Fruit fly (Drosophila melanogaster) whole organism, embryonic: ENCODE measurements around the gene APC4.
A peak's percentile ranks its signal among the peaks of the same experiment; 100 is the strongest.

Experiments used
- Adf1 ChIP-seq: fragments of 200-800 bp; sonication (Bioruptor generic); IDR thresholded peaks from 2 replicates; pipeline ENCODE4 v1.3.6; 2022; ENCODE audit warnings: missing biosample characterization, missing genetic modification characterization
- Atf6 ChIP-seq: fragments of 200-800 bp; sonication (Bioruptor generic); IDR thresholded peaks from 2 replicates; pipeline ENCODE4 v1.3.6; 2022; ENCODE audit warnings: missing biosample characterization, missing genetic modification characterization
- Bgb ChIP-seq: fragments of 200-800 bp; sonication (Bioruptor generic); IDR thresholded peaks from 2 replicates; pipeline ENCODE4 v1.3.6; 2022; ENCODE audit warnings: missing biosample characterization, missing genetic modification characterization; ENCODE audit not compliant: partially characterized antibody
- Blimp-1 ChIP-seq: fragments of 200-800 bp; sonication (Bioruptor generic); optimal IDR thresholded peaks from 3 replicates; lab custom pipeline; 2018; ENCODE audit warnings: missing biosample characterization, missing genetic modification characterization, mild to moderate bottlenecking, moderate library complexity, missing genetic modification reagents
- CG10543 ChIP-seq: fragments of 200-800 bp; sonication (Bioruptor generic); optimal IDR thresholded peaks from 3 replicates; lab custom pipeline; 2017; ENCODE audit warnings: missing biosample characterization, mild to moderate bottlenecking, missing genetic modification characterization, moderate library complexity
- CG11398 ChIP-seq: fragments of 200-800 bp; sonication (Bioruptor generic); optimal IDR thresholded peaks from 2 replicates; lab custom pipeline; 2016; ENCODE audit warnings: missing biosample characterization, missing genetic modification characterization
- CG12071 ChIP-seq: fragments of 200-800 bp; sonication (Bioruptor generic); optimal IDR thresholded peaks from 3 replicates; lab custom pipeline; 2018; ENCODE audit warnings: missing biosample characterization, mild to moderate bottlenecking, missing genetic modification characterization
- CG13624 ChIP-seq: fragments of 200-800 bp; sonication (Bioruptor generic); optimal IDR thresholded peaks from 2 replicates; lab custom pipeline; 2016; ENCODE audit warnings: missing biosample characterization, missing genetic modification characterization
- CG13894 ChIP-seq: fragments of 200-800 bp; sonication (Bioruptor generic); optimal IDR thresholded peaks from 3 replicates; lab custom pipeline; 2018; ENCODE audit warnings: missing biosample characterization, mild to moderate bottlenecking, missing genetic modification characterization, moderate library complexity
- CG3065 ChIP-seq: fragments of 200-800 bp; sonication (Bioruptor generic); optimal IDR thresholded peaks from 2 replicates; lab custom pipeline; 2016; ENCODE audit warnings: missing biosample characterization, missing genetic modification characterization
- CG34376 ChIP-seq: fragments of 200-800 bp; sonication (Bioruptor generic); optimal IDR thresholded peaks from 2 replicates; lab custom pipeline; 2018; ENCODE audit warnings: missing biosample characterization, mild to moderate bottlenecking, missing genetic modification characterization
- CG6175 ChIP-seq: fragments of 200-800 bp; sonication (Bioruptor generic); IDR thresholded peaks from 3 replicates; pipeline ENCODE4 v1.3.6; 2022; ENCODE audit warnings: missing biosample characterization, missing genetic modification characterization
- CG6765 ChIP-seq: fragments of 200-800 bp; sonication (Bioruptor generic); optimal IDR thresholded peaks from 3 replicates; lab custom pipeline; 2017; ENCODE audit warnings: missing biosample characterization, mild to moderate bottlenecking, missing genetic modification characterization
- CG8290 ChIP-seq, 3 experiments: fragments of 200-800 bp; sonication (Bioruptor generic); optimal IDR thresholded peaks; 2 replicates each; lab custom pipeline; 2016 to 2019; ENCODE audit warnings: missing biosample characterization in 3 of 3, missing genetic modification characterization in 3 of 3, mild to moderate bottlenecking in 2 of 3, moderate library complexity in 1 of 3
- CG9609 ChIP-seq: fragments of 200-800 bp; sonication (Bioruptor generic); optimal IDR thresholded peaks from 3 replicates; lab custom pipeline; 2016; ENCODE audit warnings: missing biosample characterization, missing genetic modification characterization
- CG9932 ChIP-seq: fragments of 200-800 bp; sonication (Bioruptor generic); IDR thresholded peaks from 2 replicates; pipeline ENCODE4 v1.3.6; 2022; ENCODE audit warnings: missing biosample characterization, missing genetic modification characterization
- CHES-1-like ChIP-seq: fragments of 200-800 bp; sonication (Bioruptor generic); optimal IDR thresholded peaks from 2 replicates; lab custom pipeline; 2016; ENCODE audit warnings: missing biosample characterization, missing genetic modification characterization
- CrebB ChIP-seq: fragments of 200-800 bp; sonication (Bioruptor generic); optimal IDR thresholded peaks from 3 replicates; lab custom pipeline; 2018; ENCODE audit warnings: missing biosample characterization, mild to moderate bottlenecking, missing genetic modification characterization
- Dbx ChIP-seq: fragments of 200-800 bp; sonication (Bioruptor generic); IDR thresholded peaks from 3 replicates; pipeline ENCODE4 v1.3.6; 2022; ENCODE audit warnings: missing biosample characterization, missing genetic modification characterization
- Dll ChIP-seq: fragments of 200-800 bp; sonication (Bioruptor generic); IDR thresholded peaks from 4 replicates; pipeline ENCODE4 v1.3.6; 2022; ENCODE audit warnings: missing biosample characterization, missing genetic modification characterization; ENCODE audit not compliant: partially characterized antibody
- Hmr ChIP-seq: fragments of 200-800 bp; sonication (Bioruptor generic); optimal IDR thresholded peaks from 3 replicates; lab custom pipeline; 2017; ENCODE audit warnings: mild to moderate bottlenecking, missing biosample characterization, missing genetic modification reagents, missing genetic modification characterization
- Jarid2 ChIP-seq: fragments of 200-800 bp; sonication (Bioruptor generic); optimal IDR thresholded peaks from 3 replicates; lab custom pipeline; 2017; ENCODE audit warnings: mild to moderate bottlenecking, missing biosample characterization, missing genetic modification reagents, missing genetic modification characterization
- MESR4 ChIP-seq: fragments of 200-800 bp; sonication (Bioruptor generic); optimal IDR thresholded peaks from 2 replicates; lab custom pipeline; 2018; ENCODE audit warnings: missing biosample characterization, mild to moderate bottlenecking, missing genetic modification characterization, moderate library complexity
- Ssrp ChIP-seq: fragments of 200-800 bp; sonication (Bioruptor generic); optimal IDR thresholded peaks from 2 replicates; lab custom pipeline; 2018; ENCODE audit warnings: missing biosample characterization, mild to moderate bottlenecking, missing genetic modification characterization, moderate library complexity
- Vsx1 ChIP-seq: fragments of 200-800 bp; sonication (Bioruptor generic); optimal IDR thresholded peaks from 2 replicates; lab custom pipeline; 2017; ENCODE audit warnings: missing biosample characterization, mild to moderate bottlenecking, missing genetic modification characterization, missing genetic modification reagents
- bbx ChIP-seq: fragments of 200-800 bp; sonication (Bioruptor generic); IDR thresholded peaks from 2 replicates; pipeline ENCODE4 v1.3.6; 2022; ENCODE audit warnings: missing biosample characterization, missing genetic modification characterization; ENCODE audit not compliant: partially characterized antibody
- bsh ChIP-seq, 2 experiments: fragments of 200-800 bp; sonication (Bioruptor generic); optimal IDR thresholded peaks; 2 replicates each; lab custom pipeline; 2017 to 2018; ENCODE audit warnings: mild to moderate bottlenecking in 2 of 2, missing biosample characterization in 2 of 2, missing genetic modification characterization in 2 of 2, moderate library complexity in 1 of 2
- chm ChIP-seq: fragments of 200-800 bp; sonication (Bioruptor generic); IDR thresholded peaks from 2 replicates; pipeline ENCODE4 v1.3.6; 2022; ENCODE audit warnings: missing biosample characterization, missing genetic modification characterization
- ci ChIP-seq: fragments of 200-800 bp; sonication (Bioruptor generic); IDR thresholded peaks from 3 replicates; pipeline ENCODE4 v1.3.6; 2022; ENCODE audit warnings: missing biosample characterization, missing genetic modification characterization
- exex ChIP-seq: fragments of 200-800 bp; sonication (Bioruptor generic); optimal IDR thresholded peaks from 4 replicates; lab custom pipeline; 2018; ENCODE audit warnings: missing biosample characterization, mild to moderate bottlenecking, missing genetic modification characterization, moderate library complexity
- gro ChIP-seq: fragments of 200-800 bp; sonication (Bioruptor generic); optimal IDR thresholded peaks from 2 replicates; lab custom pipeline; 2016; ENCODE audit warnings: missing biosample characterization, missing genetic modification characterization
- ham ChIP-seq: fragments of 200-800 bp; sonication (Bioruptor generic); IDR thresholded peaks from 2 replicates; pipeline ENCODE4 v1.3.6; 2022; ENCODE audit warnings: missing biosample characterization, missing genetic modification characterization
- hkb ChIP-seq, 2 experiments: fragments of 200-800 bp in 1 of 2; fragments of >200 bp in 1 of 2; sonication (Bioruptor generic) in 1 of 2; IDR thresholded peaks in 1 of 2; optimal IDR thresholded peaks in 1 of 2; 2 replicates each; pipeline versions ENCODE4 v1.3.6 to Lab custom; 2017 to 2022; ENCODE audit warnings: missing biosample characterization in 1 of 2, missing genetic modification characterization in 1 of 2
- kni ChIP-seq: fragments of 200-800 bp; sonication (Bioruptor generic); optimal IDR thresholded peaks from 3 replicates; lab custom pipeline; 2017; ENCODE audit warnings: mild to moderate bottlenecking, missing biosample characterization, missing genetic modification reagents, missing genetic modification characterization
- lbe ChIP-seq: fragments of 200-800 bp; sonication (Bioruptor generic); optimal IDR thresholded peaks from 2 replicates; lab custom pipeline; 2016; ENCODE audit warnings: missing biosample characterization, mild to moderate bottlenecking, missing genetic modification characterization
- lmd ChIP-seq: fragments of 200-800 bp; sonication (Bioruptor generic); IDR thresholded peaks from 2 replicates; pipeline ENCODE4 v1.3.6; 2022; ENCODE audit warnings: missing biosample characterization, missing genetic modification characterization
- mirr ChIP-seq: fragments of 200-800 bp; sonication (Bioruptor generic); optimal IDR thresholded peaks from 3 replicates; lab custom pipeline; 2018; ENCODE audit warnings: missing biosample characterization, mild to moderate bottlenecking, missing genetic modification characterization
- odd ChIP-seq: fragments of 200-800 bp; sonication (Bioruptor generic); optimal IDR thresholded peaks from 2 replicates; lab custom pipeline; 2017; ENCODE audit warnings: missing biosample characterization, mild to moderate bottlenecking, missing genetic modification characterization
- rib ChIP-seq: fragments of 200-800 bp; sonication (Bioruptor generic); IDR thresholded peaks from 2 replicates; pipeline ENCODE4 v1.3.6; 2022; ENCODE audit warnings: missing biosample characterization, missing genetic modification characterization
- sna ChIP-seq: fragments of 200-800 bp; sonication (Bioruptor generic); IDR thresholded peaks from 2 replicates; pipeline ENCODE4 v1.3.6; 2022; ENCODE audit warnings: missing biosample characterization, missing genetic modification characterization; ENCODE audit not compliant: partially characterized antibody
- usp ChIP-seq: fragments of >200 bp; optimal IDR thresholded peaks from 2 replicates; lab custom pipeline; 2017; ENCODE audit warnings: missing biosample characterization, missing genetic modification characterization

APC4 gene

dm6 chrX:9078263-9078662, 4.5 kb upstream of the APC4 start, which contains the start of gene CG44325 (continued):
- TF ChIP-seq CG10543 (GFP tag; lab: Kevin White, UChicago), result peak; percentile 23
- no peak for TF ChIP-seq hkb (optimal IDR thresholded peaks at IDR 0.05; lab: Kevin White, UChicago)
- TF ChIP-seq hkb (GFP tag; IDR thresholded peaks at IDR 0.05; lab: Robert Waterston, UW), result peak; percentile 44; the same call in 1 of the 2 replicates
- no peak for TF ChIP-seq CHES-1-like
- TF ChIP-seq kni (GFP tag; lab: Kevin White, UChicago), result peak; percentile 19
- no peak for TF ChIP-seq usp (GFP tag; lab: Kevin White, UChicago)
- peak; percentile 41 for TF ChIP-seq mirr
- TF ChIP-seq exex (tag; lab: Kevin White, UChicago), result no peak
- TF ChIP-seq ham (GFP tag; lab: Robert Waterston, UW), result no peak
- TF ChIP-seq CG6175, result peak; percentile 65; the same call in 1 of the 3 replicates
- peak; percentile 96 for TF ChIP-seq Adf1 (GFP tag; lab: Robert Waterston, UW)
- 0 out of 2 replicates have a peak, but pooled peaks have one; percentile 37 for TF ChIP-seq rib (GFP tag; lab: Robert Waterston, UW)
- peak; percentile 30 for TF ChIP-seq odd (GFP tag; lab: Kevin White, UChicago)
- no peak for TF ChIP-seq Dll (GFP tag; lab: Robert Waterston, UW)
- TF ChIP-seq gro (GFP tag; lab: Kevin White, UChicago), result peak; percentile 48
- TF ChIP-seq lmd (GFP tag; lab: Robert Waterston, UW), result no peak
- no peak for TF ChIP-seq Ssrp
- TF ChIP-seq Blimp-1 (GFP tag; lab: Kevin White, UChicago), result peak; percentile 97
- TF ChIP-seq MESR4 (GFP tag; lab: Kevin White, UChicago), result peak; percentile 32
- peak; percentile 38; the same call in 1 of the 3 replicates for TF ChIP-seq Dbx (GFP tag; lab: Robert Waterston, UW)
- 0 out of 2 replicates have a peak, but pooled peaks have one; percentile 15 for TF ChIP-seq CG9932 (GFP tag; lab: Robert Waterston, UW)
- no peak for TF ChIP-seq CG8290 (GFP tag; optimal IDR thresholded peaks at IDR 0.05; lab: Kevin White, UChicago)
- TF ChIP-seq CG8290 (tag; optimal IDR thresholded peaks at IDR 0.05; lab: Kevin White, UChicago), result peak in 1 of 2 experiments; percentile 70
- peak in 1 of 2 experiments; percentile 33 for TF ChIP-seq bsh (GFP tag; optimal IDR thresholded peaks at IDR 0.05; lab: Kevin White, UChicago)
- TF ChIP-seq Bgb (GFP tag; lab: Robert Waterston, UW), result peak; percentile 46; the same call in 1 of the 2 replicates
- no peak for TF ChIP-seq CG3065 (GFP tag; lab: Kevin White, UChicago)
- peak; percentile 57; the same call in 2 of the 3 replicates for TF ChIP-seq ci (GFP tag; lab: Robert Waterston, UW)
- peak; percentile 37; the same call in 1 of the 2 replicates for TF ChIP-seq bbx (GFP tag; lab: Robert Waterston, UW)
- TF ChIP-seq CG13894 (tag; lab: Kevin White, UChicago), result peak; percentile 45
- TF ChIP-seq CG11398 (GFP tag; lab: Kevin White, UChicago), result peak; percentile 16
- 0 out of 2 replicates have a peak, but pooled peaks have one; percentile 21 for TF ChIP-seq sna (GFP tag; lab: Robert Waterston, UW)
- peak; percentile 11 for TF ChIP-seq CrebB
- TF ChIP-seq Hmr (GFP tag; lab: Kevin White, UChicago), result peak; percentile 46
- no peak for TF ChIP-seq CG9609 (GFP tag; lab: Kevin White, UChicago)
- peak; percentile 31 for TF ChIP-seq CG34376 (GFP tag; lab: Kevin White, UChicago)
- TF ChIP-seq CG12071 (GFP tag; lab: Kevin White, UChicago), result peak; percentile 39
- TF ChIP-seq lbe, result peak; percentile 41
- TF ChIP-seq chm (GFP tag; lab: Robert Waterston, UW), result peak; percentile 75
- TF ChIP-seq Jarid2 (GFP tag; lab: Kevin White, UChicago), result peak; percentile 74
- peak; percentile 44 for TF ChIP-seq CG6765 (GFP tag; lab: Kevin White, UChicago)
- peak; percentile 25 for TF ChIP-seq Vsx1 (GFP tag; lab: Kevin White, UChicago)
- 0 out of 2 replicates have a peak, but pooled peaks have one; percentile 27 for TF ChIP-seq Atf6 (GFP tag; lab: Robert Waterston, UW)
- TF ChIP-seq CG13624, result peak; percentile 29
- TF ChIP-seq, all 482 proteins: peak for 61
